Fruit fly (Drosophila melanogaster): ENCODE results near the gene Trl.
A peak's percentile ranks its signal among the peaks of the same experiment; 100 is the strongest.

Gene Trl

DNA sequence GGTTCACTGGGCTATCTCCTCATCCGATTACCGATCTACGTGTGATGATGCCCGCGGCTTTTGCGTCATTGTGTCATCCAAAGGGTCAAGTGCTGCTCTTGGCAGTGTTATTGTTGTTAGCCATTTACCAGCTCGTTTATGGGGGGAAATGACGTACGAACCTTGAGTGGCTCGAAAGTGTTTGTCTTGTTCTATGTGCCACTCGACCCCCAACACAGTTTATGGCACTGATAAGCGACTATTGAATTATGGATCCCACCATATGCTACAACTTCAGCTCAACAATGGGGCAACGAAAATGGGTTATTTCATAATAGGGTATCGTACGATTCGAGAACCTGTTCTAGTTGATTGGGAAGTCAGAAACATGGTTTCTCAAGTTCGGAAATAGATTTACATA is 18.4 kb upstream of the Trl start:
- TF ChIP-seq toe (GFP tag; optimal IDR thresholded peaks at IDR 0.05) (no peak), CG7045 (GFP tag; optimal IDR thresholded peaks at IDR 0.05) (no peak), CG11617 (GFP tag; optimal IDR thresholded peaks at IDR 0.05) (no peak), kay (GFP tag; ENCODE audit: borderline replicate concordance) (no peak), cic (GFP tag; optimal IDR thresholded peaks at IDR 0.05) (peak; percentile 17)

DNA sequence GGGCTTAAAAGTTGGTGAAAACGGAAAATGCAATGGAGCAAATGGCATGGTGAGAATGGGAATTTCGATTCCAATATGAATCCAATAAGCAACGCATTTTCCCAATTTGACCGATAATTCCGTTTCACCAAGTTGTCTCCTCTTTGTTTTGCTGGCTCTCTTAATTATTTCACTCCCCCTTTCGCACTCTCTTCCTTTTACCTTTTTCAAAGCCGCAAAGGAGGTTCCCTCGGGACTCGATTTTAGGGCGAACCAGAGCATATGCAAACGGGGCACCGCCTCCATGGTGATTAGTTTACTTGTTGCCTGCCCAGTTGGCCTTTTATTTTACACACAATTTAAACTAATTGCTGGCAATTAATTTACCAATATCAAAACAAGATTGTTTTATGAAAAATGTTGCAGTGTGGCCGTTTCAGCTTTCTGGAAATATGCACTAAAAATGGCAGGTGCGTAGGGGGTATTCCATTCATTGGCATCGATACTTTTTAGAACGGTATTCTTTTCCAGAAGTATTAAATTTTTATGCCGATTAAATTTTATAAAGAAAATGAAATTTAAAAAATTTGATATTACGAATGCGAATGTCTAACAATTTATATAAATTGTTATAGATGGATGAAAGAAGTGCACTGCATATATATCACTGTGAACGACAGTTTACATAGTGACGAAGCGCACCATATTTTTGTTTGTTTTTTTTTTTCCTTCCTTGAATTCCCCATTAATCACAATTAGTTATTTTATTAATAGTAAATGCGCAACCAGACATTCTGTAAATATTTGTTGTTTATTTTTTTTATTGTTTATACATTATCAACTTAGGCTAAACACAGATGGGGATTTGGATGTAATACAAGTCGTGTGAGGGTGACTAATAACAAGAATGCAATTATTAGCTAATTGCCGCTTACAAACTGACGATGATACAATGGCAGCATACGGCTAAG is 15.1 kb upstream of the Trl start, which contains the start of gene mop:
Gene mop (minus strand): TSS at position 419 of the 950 bp plus-strand sequence.
- TF ChIP-seq Hr96 (GFP tag; optimal IDR thresholded peaks at IDR 0.05) (no peak), CG12768 (GFP tag; optimal IDR thresholded peaks at IDR 0.05) (peak; percentile 41), cnc (optimal IDR thresholded peaks at IDR 0.05) (no peak), kay (GFP tag; ENCODE audit: borderline replicate concordance) (peak; percentile 98), tj (GFP tag; optimal IDR thresholded peaks at IDR 0.05) (peak; percentile 9), Mnt (GFP tag; optimal IDR thresholded peaks at IDR 0.05) (peak; percentile 39), CG11617 (GFP tag; optimal IDR thresholded peaks at IDR 0.05) (peak; percentile 57), toe (GFP tag; optimal IDR thresholded peaks at IDR 0.05) (no peak), CG1620 (GFP tag; optimal IDR thresholded peaks at IDR 0.05) (peak; percentile 32), cic (GFP tag; optimal IDR thresholded peaks at IDR 0.05) (peak; percentile 4), CG7045 (GFP tag; optimal IDR thresholded peaks at IDR 0.05) (no peak), pad (GFP tag; optimal IDR thresholded peaks at IDR 0.05) (no peak), CG14711 (tag; optimal IDR thresholded peaks at IDR 0.05) (peak; percentile 22), ovo (GFP tag; optimal IDR thresholded peaks at IDR 0.05) (no peak), CG7101 (tag; optimal IDR thresholded peaks at IDR 0.05) (peak; percentile 38), Crg-1 (GFP tag; optimal IDR thresholded peaks at IDR 0.05) (no peak), Clk (GFP tag; optimal IDR thresholded peaks at IDR 0.05) (no peak), CG33017 (tag; optimal IDR thresholded peaks at IDR 0.05) (peak; percentile 25), bab1 (GFP tag; optimal IDR thresholded peaks at IDR 0.05) (no peak), CG5204 (GFP tag; optimal IDR thresholded peaks at IDR 0.05) (no peak)

DNA sequence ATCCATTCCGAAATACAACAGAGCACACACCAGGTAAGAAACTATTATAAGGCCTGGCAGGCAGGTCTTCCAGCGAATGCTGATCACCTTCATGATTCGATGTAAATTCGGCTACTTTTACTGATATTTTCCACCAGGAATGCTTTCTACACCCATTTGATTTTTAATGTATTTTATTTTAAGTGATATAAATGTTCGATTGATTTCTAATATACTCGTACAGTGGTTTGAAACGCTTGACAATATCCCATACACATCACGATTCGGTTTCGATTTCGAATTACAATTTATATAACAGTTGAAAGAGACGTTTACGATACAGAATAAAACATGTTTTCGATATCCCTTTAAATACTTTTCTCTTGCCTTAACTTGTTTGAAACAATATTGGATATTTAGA is 8.3 kb upstream of the Trl start, which contains the start of gene Mgat4b:
Gene Mgat4b (minus strand): TSS at position 101 of the 400 bp plus-strand sequence.
- TF ChIP-seq cic (GFP tag; optimal IDR thresholded peaks at IDR 0.05) (no peak), CG14711 (tag; optimal IDR thresholded peaks at IDR 0.05) (no peak), Hr96 (GFP tag; optimal IDR thresholded peaks at IDR 0.05) (no peak), kay (GFP tag; ENCODE audit: borderline replicate concordance) (no peak), CG11617 (GFP tag; optimal IDR thresholded peaks at IDR 0.05) (no peak), Mnt (GFP tag; optimal IDR thresholded peaks at IDR 0.05) (no peak), ovo (GFP tag; optimal IDR thresholded peaks at IDR 0.05) (no peak), CG33017 (tag; optimal IDR thresholded peaks at IDR 0.05) (no peak), Clk (GFP tag; optimal IDR thresholded peaks at IDR 0.05) (no peak)

DNA sequence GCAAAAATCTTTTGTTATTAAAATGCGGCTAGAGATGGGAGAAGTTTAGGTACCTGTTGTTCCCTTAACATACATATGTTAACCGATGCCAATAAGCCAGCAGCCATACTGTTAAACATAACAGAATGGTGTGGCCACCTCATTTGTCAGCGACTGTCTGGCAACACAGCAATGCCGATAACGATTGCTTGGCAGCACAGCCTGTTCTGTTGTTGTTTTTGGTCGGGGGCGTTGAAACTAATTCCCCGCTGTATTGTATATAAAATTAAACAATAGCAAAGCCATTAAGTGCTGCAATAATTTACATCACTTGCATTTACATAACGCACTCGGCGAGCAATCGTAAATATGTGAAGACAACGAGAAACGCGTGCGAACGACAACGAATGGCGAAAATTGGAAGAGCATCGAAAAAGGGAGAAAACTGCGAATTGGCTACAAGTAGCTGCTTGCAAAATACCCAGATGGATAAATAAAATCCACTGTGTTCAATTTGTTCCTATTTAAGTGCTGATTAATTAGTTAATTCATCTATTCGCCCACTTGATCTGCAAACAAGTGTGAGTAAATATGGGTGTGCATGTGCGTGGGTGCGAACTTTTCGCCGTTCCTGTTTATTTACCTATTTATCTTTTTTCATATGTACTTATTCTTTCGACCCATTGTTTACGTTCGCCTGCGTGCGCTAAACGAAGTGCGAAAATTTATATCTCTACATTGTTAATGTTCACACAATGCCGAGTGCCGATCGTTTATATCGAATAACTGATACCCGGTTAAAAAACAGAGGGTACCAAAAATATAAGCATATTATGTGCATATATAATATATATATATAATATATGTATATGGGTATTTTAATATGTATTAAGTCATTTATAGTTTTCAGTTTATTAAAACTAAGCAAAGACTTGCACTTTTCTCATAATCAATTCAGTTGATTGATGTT is 1.3 kb upstream of the Trl start, which contains the start of the genes Tsen34 and Mgat4a:
Gene Tsen34 (minus strand): TSS at position 8 of the 949 bp plus-strand sequence.
Gene Mgat4a (plus strand): TSS at position 192 of the 949 bp plus-strand sequence.
- TF ChIP-seq CG14711 (tag; optimal IDR thresholded peaks at IDR 0.05): peak; percentile 16
- peak; percentile 38 for TF ChIP-seq ovo (GFP tag; optimal IDR thresholded peaks at IDR 0.05)
- TF ChIP-seq toe (GFP tag; optimal IDR thresholded peaks at IDR 0.05): no peak
- no peak for TF ChIP-seq Hr96 (GFP tag; optimal IDR thresholded peaks at IDR 0.05)
- TF ChIP-seq cic (GFP tag; optimal IDR thresholded peaks at IDR 0.05): peak; percentile 72
- peak; percentile 68 for TF ChIP-seq CG7045 (GFP tag; optimal IDR thresholded peaks at IDR 0.05)
- TF ChIP-seq CG12768 (GFP tag; optimal IDR thresholded peaks at IDR 0.05): peak; percentile 70
- no peak for TF ChIP-seq CG5204 (GFP tag; optimal IDR thresholded peaks at IDR 0.05)
- no peak for TF ChIP-seq pad (GFP tag; optimal IDR thresholded peaks at IDR 0.05)
- no peak for TF ChIP-seq Clk (GFP tag; optimal IDR thresholded peaks at IDR 0.05)
- peak; percentile 65 for TF ChIP-seq bab1 (GFP tag; optimal IDR thresholded peaks at IDR 0.05)
- TF ChIP-seq cnc (optimal IDR thresholded peaks at IDR 0.05): no peak
- peak; percentile 54 for TF ChIP-seq CG1620 (GFP tag; optimal IDR thresholded peaks at IDR 0.05)
- TF ChIP-seq CG33017 (tag; optimal IDR thresholded peaks at IDR 0.05): no peak
- TF ChIP-seq CG11617 (GFP tag; optimal IDR thresholded peaks at IDR 0.05): peak; percentile 32
- TF ChIP-seq kay (GFP tag; ENCODE audit: borderline replicate concordance): no peak
- TF ChIP-seq tj (GFP tag; optimal IDR thresholded peaks at IDR 0.05): no peak
- peak; percentile 7 for TF ChIP-seq CG7101 (tag; optimal IDR thresholded peaks at IDR 0.05)
- peak; percentile 38 for TF ChIP-seq Mnt (GFP tag; optimal IDR thresholded peaks at IDR 0.05)
- TF ChIP-seq Crg-1 (GFP tag; optimal IDR thresholded peaks at IDR 0.05): peak; percentile 80

DNA sequence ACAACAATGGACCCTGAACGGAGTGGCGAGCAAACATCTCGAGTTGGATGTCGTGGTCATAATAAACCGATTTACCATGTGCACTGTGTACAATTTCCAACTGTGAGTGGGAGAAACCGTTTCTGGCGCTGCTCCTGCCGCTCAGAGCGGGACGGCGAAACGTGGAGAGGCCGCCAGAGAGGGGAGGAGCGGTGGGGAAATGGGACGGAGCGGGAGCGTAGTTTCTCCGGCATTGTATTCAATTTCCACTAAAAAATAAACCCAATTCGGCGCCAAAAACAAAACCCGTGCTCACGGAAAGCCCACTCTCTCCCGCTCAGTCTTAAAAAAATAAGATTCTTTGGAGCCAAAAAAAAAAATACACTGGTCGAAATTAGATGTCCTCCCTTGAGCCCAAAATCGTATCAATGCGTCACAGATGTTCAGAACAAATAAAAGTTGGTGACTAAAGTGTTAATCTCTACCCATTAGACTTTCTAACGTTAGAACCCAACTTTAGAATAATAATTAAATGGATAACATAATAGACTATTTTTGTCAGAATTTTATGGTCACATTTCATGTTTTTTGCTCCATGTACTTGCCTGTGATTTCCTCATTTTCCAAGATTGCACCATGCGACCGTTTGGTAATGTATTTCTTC is 744 bp downstream of the Trl start:
- TF ChIP-seq Mnt (GFP tag; optimal IDR thresholded peaks at IDR 0.05): peak; percentile 75
- peak; percentile 58 for TF ChIP-seq CG7101 (tag; optimal IDR thresholded peaks at IDR 0.05)
- no peak for TF ChIP-seq CG7045 (GFP tag; optimal IDR thresholded peaks at IDR 0.05)
- TF ChIP-seq bab1 (GFP tag; optimal IDR thresholded peaks at IDR 0.05): peak; percentile 58
- no peak for TF ChIP-seq CG12768 (GFP tag; optimal IDR thresholded peaks at IDR 0.05)
- no peak for TF ChIP-seq ovo (GFP tag; optimal IDR thresholded peaks at IDR 0.05)
- TF ChIP-seq CG33017 (tag; optimal IDR thresholded peaks at IDR 0.05): peak; percentile 30
- TF ChIP-seq CG5204 (GFP tag; optimal IDR thresholded peaks at IDR 0.05): peak; percentile 55
- peak; percentile 10 for TF ChIP-seq CG14711 (tag; optimal IDR thresholded peaks at IDR 0.05)
- TF ChIP-seq cic (GFP tag; optimal IDR thresholded peaks at IDR 0.05): no peak
- TF ChIP-seq cnc (optimal IDR thresholded peaks at IDR 0.05): no peak
- TF ChIP-seq Clk (GFP tag; optimal IDR thresholded peaks at IDR 0.05): no peak
- TF ChIP-seq pad (GFP tag; optimal IDR thresholded peaks at IDR 0.05): peak; percentile 87
- TF ChIP-seq CG11617 (GFP tag; optimal IDR thresholded peaks at IDR 0.05): no peak
